Fruit fly (Drosophila melanogaster) whole organism, embryonic: ENCODE data around the gene CG5376.

ENCODE experiments used
- ATbp ChIP-seq: fragments of 200-800 bp; sonication (Bioruptor generic); optimal IDR thresholded peaks from 2 replicates; lab custom pipeline; 2017; ENCODE audit warnings: missing biosample characterization, mild to moderate bottlenecking, missing genetic modification characterization, missing genetic modification reagents
- BEAF-32 ChIP-seq: fragments of 200-800 bp; sonication (Bioruptor generic); optimal IDR thresholded peaks from 3 replicates; lab custom pipeline; 2017; ENCODE audit warnings: missing biosample characterization, missing genetic modification characterization, mild to moderate bottlenecking, moderate library complexity, missing genetic modification reagents
- Blimp-1 ChIP-seq: fragments of 200-800 bp; sonication (Bioruptor generic); optimal IDR thresholded peaks from 3 replicates; lab custom pipeline; 2018; ENCODE audit warnings: missing biosample characterization, missing genetic modification characterization, mild to moderate bottlenecking, moderate library complexity, missing genetic modification reagents
- BtbVII ChIP-seq: fragments of 200-800 bp; sonication (Bioruptor generic); optimal IDR thresholded peaks from 3 replicates; lab custom pipeline; 2017; ENCODE audit warnings: missing biosample characterization, mild to moderate bottlenecking, missing genetic modification characterization
- CG13287 ChIP-seq: fragments of 200-800 bp; sonication (Bioruptor generic); IDR thresholded peaks from 2 replicates; pipeline ENCODE4 v1.3.6; 2022; ENCODE audit warnings: missing biosample characterization, missing genetic modification characterization; ENCODE audit not compliant: partially characterized antibody
- CG13296 ChIP-seq: fragments of 200-800 bp; sonication (Bioruptor generic); optimal IDR thresholded peaks from 3 replicates; lab custom pipeline; 2018; ENCODE audit warnings: missing biosample characterization, mild to moderate bottlenecking, missing genetic modification characterization
- CG14860 ChIP-seq: fragments of 200-800 bp; sonication (Bioruptor generic); IDR thresholded peaks from 3 replicates; pipeline ENCODE4 v1.3.6; 2022; ENCODE audit warnings: missing biosample characterization, missing genetic modification characterization; ENCODE audit not compliant: partially characterized antibody
- CG1603 ChIP-seq: fragments of 200-800 bp; sonication (Bioruptor generic); optimal IDR thresholded peaks from 2 replicates; lab custom pipeline; 2019; ENCODE audit warnings: missing biosample characterization, mild to moderate bottlenecking, missing genetic modification characterization, moderate library complexity
- CG17361 ChIP-seq: fragments of 200-800 bp; sonication (Bioruptor generic); IDR thresholded peaks from 3 replicates; pipeline ENCODE4 v1.3.6; 2022; ENCODE audit warnings: missing biosample characterization, missing genetic modification characterization
- CG2116 ChIP-seq: fragments of 200-800 bp; sonication (Bioruptor generic); optimal IDR thresholded peaks from 3 replicates; lab custom pipeline; 2018; ENCODE audit warnings: missing biosample characterization, mild to moderate bottlenecking, missing genetic modification characterization
- CG2199 ChIP-seq: fragments of 200-800 bp; sonication (Bioruptor generic); IDR thresholded peaks from 3 replicates; pipeline ENCODE4 v1.3.6; 2022; ENCODE audit warnings: missing biosample characterization, missing genetic modification characterization
- CG3281 ChIP-seq: fragments of 200-800 bp; sonication (Bioruptor generic); optimal IDR thresholded peaks from 3 replicates; lab custom pipeline; 2017; ENCODE audit warnings: missing biosample characterization, mild to moderate bottlenecking, missing genetic modification characterization
- CG34224 ChIP-seq: fragments of 200-800 bp; sonication (Bioruptor generic); IDR thresholded peaks from 3 replicates; pipeline ENCODE4 v1.3.6; 2022; ENCODE audit warnings: missing biosample characterization, missing genetic modification characterization; ENCODE audit not compliant: partially characterized antibody
- CG42726 ChIP-seq: fragments of 200-800 bp; sonication (Bioruptor generic); IDR thresholded peaks from 2 replicates; pipeline ENCODE4 v1.3.6; 2022; ENCODE audit warnings: missing biosample characterization, missing genetic modification characterization; ENCODE audit not compliant: partially characterized antibody
- CG6791 ChIP-seq: fragments of 200-800 bp; sonication (Bioruptor generic); IDR thresholded peaks from 3 replicates; pipeline ENCODE4 v1.3.6; 2022; ENCODE audit warnings: missing biosample characterization, missing genetic modification characterization; ENCODE audit not compliant: partially characterized antibody
- CG8290 ChIP-seq, 3 experiments: fragments of 200-800 bp; sonication (Bioruptor generic); optimal IDR thresholded peaks; 2 replicates each; lab custom pipeline; 2016 to 2019; ENCODE audit warnings: missing biosample characterization in 3 of 3, missing genetic modification characterization in 3 of 3, mild to moderate bottlenecking in 2 of 3, moderate library complexity in 1 of 3
- CG9932 ChIP-seq: fragments of 200-800 bp; sonication (Bioruptor generic); IDR thresholded peaks from 2 replicates; pipeline ENCODE4 v1.3.6; 2022; ENCODE audit warnings: missing biosample characterization, missing genetic modification characterization
- Chrac-16 ChIP-seq: fragments of 200-800 bp; sonication (Bioruptor generic); optimal IDR thresholded peaks from 3 replicates; lab custom pipeline; 2016; ENCODE audit warnings: missing biosample characterization, missing genetic modification characterization
- Dll ChIP-seq: fragments of 200-800 bp; sonication (Bioruptor generic); IDR thresholded peaks from 4 replicates; pipeline ENCODE4 v1.3.6; 2022; ENCODE audit warnings: missing biosample characterization, missing genetic modification characterization; ENCODE audit not compliant: partially characterized antibody
- Doc3 ChIP-seq: fragments of 200-800 bp; sonication (Bioruptor generic); IDR thresholded peaks from 3 replicates; pipeline ENCODE4 v1.3.6; 2022; ENCODE audit warnings: missing biosample characterization, missing genetic modification characterization; ENCODE audit not compliant: partially characterized antibody
- E2f2 ChIP-seq: fragments of 200-800 bp; sonication (Bioruptor generic); IDR thresholded peaks from 2 replicates; pipeline ENCODE4 v1.3.6; 2022; ENCODE audit warnings: missing biosample characterization, missing genetic modification characterization
- HmgZ ChIP-seq: fragments of 200-800 bp; sonication (Bioruptor generic); optimal IDR thresholded peaks from 2 replicates; lab custom pipeline; 2018; ENCODE audit warnings: missing biosample characterization, mild to moderate bottlenecking, missing genetic modification characterization
- Jarid2 ChIP-seq: fragments of 200-800 bp; sonication (Bioruptor generic); optimal IDR thresholded peaks from 3 replicates; lab custom pipeline; 2017; ENCODE audit warnings: mild to moderate bottlenecking, missing biosample characterization, missing genetic modification reagents, missing genetic modification characterization
- MBD-R2 ChIP-seq: fragments of 200-800 bp; sonication (Bioruptor generic); IDR thresholded peaks from 2 replicates; pipeline ENCODE4 v1.3.6; 2022; ENCODE audit warnings: missing biosample characterization, missing genetic modification characterization
- Med ChIP-seq: fragments of 200-800 bp; sonication (Bioruptor generic); peaks from one replicate; lab custom pipeline; 2016; ENCODE audit warnings: missing biosample characterization, missing genetic modification characterization, mild to moderate bottlenecking, inconsistent platforms, moderate library complexity
- Myb ChIP-seq: fragments of 200-800 bp; sonication (Bioruptor generic); optimal IDR thresholded peaks from 2 replicates; lab custom pipeline; 2016; ENCODE audit warnings: missing biosample characterization, missing genetic modification characterization
- Opbp ChIP-seq: fragments of 200-800 bp; sonication (Bioruptor generic); IDR thresholded peaks from 3 replicates; pipeline ENCODE4 v1.3.6; 2022; ENCODE audit warnings: missing biosample characterization, missing genetic modification characterization; ENCODE audit not compliant: partially characterized antibody
- Rfx ChIP-seq: fragments of 200-800 bp; sonication (Bioruptor generic); IDR thresholded peaks from 2 replicates; pipeline ENCODE4 v1.3.6; 2022; ENCODE audit warnings: missing biosample characterization, missing genetic modification characterization
- Sry-δ ChIP-seq: fragments of 200-800 bp; sonication (Bioruptor generic); optimal IDR thresholded peaks from 2 replicates; lab custom pipeline; 2016; ENCODE audit warnings: missing biosample characterization, missing genetic modification characterization
- bsh ChIP-seq, 2 experiments: fragments of 200-800 bp; sonication (Bioruptor generic); optimal IDR thresholded peaks; 2 replicates each; lab custom pipeline; 2017 to 2018; ENCODE audit warnings: mild to moderate bottlenecking in 2 of 2, missing biosample characterization in 2 of 2, missing genetic modification characterization in 2 of 2, moderate library complexity in 1 of 2
- chinmo ChIP-seq: fragments of 200-800 bp; sonication (Bioruptor generic); IDR thresholded peaks from 4 replicates; pipeline ENCODE4 v1.3.6; 2022; ENCODE audit warnings: missing biosample characterization, missing genetic modification characterization; ENCODE audit not compliant: partially characterized antibody
- dati ChIP-seq: fragments of 200-800 bp; sonication (Bioruptor generic); IDR thresholded peaks from 2 replicates; pipeline ENCODE4 v1.3.6; 2022; ENCODE audit warnings: missing biosample characterization, missing genetic modification characterization
- hb ChIP-seq: fragments of 200-800 bp; sonication (Bioruptor generic); IDR thresholded peaks from 3 replicates; pipeline ENCODE4 v1.3.6; 2022; ENCODE audit warnings: missing biosample characterization, missing genetic modification characterization; ENCODE audit not compliant: partially characterized antibody
- hbn ChIP-seq: fragments of 200-800 bp; sonication (Bioruptor generic); IDR thresholded peaks from 2 replicates; pipeline ENCODE4 v1.3.6; 2022; ENCODE audit warnings: missing biosample characterization, missing genetic modification characterization; ENCODE audit not compliant: partially characterized antibody
- lilli ChIP-seq: fragments of 200-800 bp; sonication (Bioruptor generic); optimal IDR thresholded peaks from 3 replicates; lab custom pipeline; 2016; ENCODE audit warnings: missing biosample characterization, missing genetic modification characterization
- nmo ChIP-seq: fragments of 200-800 bp; sonication (Bioruptor generic); optimal IDR thresholded peaks from 2 replicates; lab custom pipeline; 2018; ENCODE audit warnings: missing biosample characterization, mild to moderate bottlenecking, missing genetic modification characterization, moderate library complexity
- nom ChIP-seq: fragments of 200-800 bp; sonication (Bioruptor generic); optimal IDR thresholded peaks from 2 replicates; lab custom pipeline; 2017; ENCODE audit warnings: missing biosample characterization, missing genetic modification characterization, mild to moderate bottlenecking, moderate library complexity, missing genetic modification reagents
- row ChIP-seq: fragments of 200-800 bp; sonication (Bioruptor generic); IDR thresholded peaks from 3 replicates; pipeline ENCODE4 v1.3.6; 2022; ENCODE audit warnings: missing biosample characterization, missing genetic modification characterization
- sd ChIP-seq: fragments of 200-800 bp; sonication (Bioruptor generic); optimal IDR thresholded peaks from 3 replicates; lab custom pipeline; 2018; ENCODE audit warnings: missing biosample characterization, mild to moderate bottlenecking, missing genetic modification characterization, moderate library complexity
- sens ChIP-seq: fragments of 200-800 bp; sonication (Bioruptor generic); peaks from one replicate; lab custom pipeline; 2016; ENCODE audit warnings: missing biosample characterization, missing genetic modification characterization
- sqz ChIP-seq: fragments of 200-800 bp; sonication (Bioruptor generic); optimal IDR thresholded peaks from 3 replicates; lab custom pipeline; 2018; ENCODE audit warnings: missing biosample characterization, mild to moderate bottlenecking, missing genetic modification characterization
- stwl ChIP-seq: fragments of 200-800 bp; sonication (Bioruptor generic); optimal IDR thresholded peaks from 3 replicates; lab custom pipeline; 2018; ENCODE audit warnings: missing biosample characterization, mild to moderate bottlenecking, missing genetic modification characterization, moderate library complexity
- tna ChIP-seq: fragments of 200-800 bp; sonication (Bioruptor generic); IDR thresholded peaks from 2 replicates; pipeline ENCODE4 v1.3.6; 2022; ENCODE audit warnings: missing biosample characterization, missing genetic modification characterization; ENCODE audit not compliant: partially characterized antibody
- vnd ChIP-seq: fragments of 200-800 bp; sonication (Bioruptor generic); IDR thresholded peaks from 3 replicates; pipeline ENCODE4 v1.3.6; 2022; ENCODE audit warnings: missing biosample characterization, missing genetic modification characterization; ENCODE audit not compliant: partially characterized antibody
- zen2 ChIP-seq: fragments of 200-800 bp; sonication (Bioruptor generic); IDR thresholded peaks from 3 replicates; pipeline ENCODE4 v1.3.6; 2022; ENCODE audit warnings: missing biosample characterization, missing genetic modification characterization; ENCODE audit not compliant: partially characterized antibody

CG5376 gene

DNA sequence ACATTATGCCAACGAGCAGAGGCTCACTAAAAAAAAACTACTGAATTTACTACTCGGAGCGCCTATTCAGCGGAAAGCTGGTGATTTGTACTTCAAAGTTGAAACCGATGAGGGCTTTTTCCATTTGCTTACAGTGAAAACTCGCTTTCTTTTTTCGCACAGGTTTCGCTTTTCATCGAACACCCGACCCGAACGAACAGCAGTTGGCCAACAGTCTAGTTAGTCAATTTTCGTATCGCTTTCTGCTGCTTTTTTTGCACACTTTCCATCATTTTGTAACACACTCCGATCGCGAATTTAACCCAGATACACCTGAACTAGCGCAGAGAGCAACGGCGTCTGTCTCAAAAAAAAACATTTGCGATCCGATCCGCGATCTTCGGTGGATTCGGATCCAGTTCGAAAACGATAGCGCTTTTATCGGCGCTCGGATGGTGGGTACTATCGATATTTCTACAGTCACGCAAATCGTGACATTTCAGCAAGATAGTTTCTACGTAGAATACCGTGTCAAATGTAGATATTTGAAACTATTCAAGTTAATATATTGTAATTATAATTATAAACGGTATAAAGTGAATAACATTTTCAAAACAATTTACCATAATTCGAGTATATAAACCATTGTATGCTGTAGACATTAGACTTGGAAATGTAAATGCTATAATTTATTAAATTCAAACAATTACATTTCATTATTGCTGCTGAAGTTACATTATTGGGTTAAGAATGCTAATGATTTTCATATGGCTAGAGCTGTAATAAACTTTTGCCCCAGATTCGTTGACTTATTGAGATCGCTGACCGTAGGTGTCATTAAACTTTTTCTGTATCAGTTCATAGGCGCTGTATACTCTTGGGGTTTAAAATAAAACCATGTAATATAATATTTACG lies 39.8 kb upstream of the CG5376 start, which contains the start of gene CG5346 (continued):
- peak; percentile 81 for TF ChIP-seq vnd (GFP tag; lab: Robert Waterston, UW)
- TF ChIP-seq CG13296 = no peak
- peak; percentile 38 for TF ChIP-seq CG1603 (tag; lab: Kevin White, UChicago)
- TF ChIP-seq MBD-R2 (GFP tag; lab: Robert Waterston, UW) = peak; percentile 27
- peak; percentile 30; the same call in 1 of the 2 replicates for TF ChIP-seq Rfx
- peak; percentile 84 for TF ChIP-seq CG14860 (GFP tag; lab: Robert Waterston, UW)
- peak in 1 of 2 experiments; percentile 31 for TF ChIP-seq bsh (GFP tag; optimal IDR thresholded peaks at IDR 0.05; lab: Kevin White, UChicago)
- TF ChIP-seq nmo (GFP tag; lab: Kevin White, UChicago) = peak; percentile 3
- TF ChIP-seq CG34224 (GFP tag; lab: Robert Waterston, UW) = peak; percentile 79
- TF ChIP-seq chinmo = peak; percentile 80; the same call in 1 of the 4 replicates
- TF ChIP-seq BEAF-32 = peak; percentile 82
- TF ChIP-seq dati (GFP tag; lab: Robert Waterston, UW) = no peak
- peak; percentile 41 for TF ChIP-seq CG2116 (GFP tag; lab: Kevin White, UChicago)
- TF ChIP-seq CG6791 = peak; percentile 83
- peak; percentile 50 for TF ChIP-seq sd
- TF ChIP-seq BtbVII (GFP tag; lab: Kevin White, UChicago) = no peak
- peak; percentile 38; the same call in 1 of the 2 replicates for TF ChIP-seq CG9932
- peak; percentile 44 for TF ChIP-seq HmgZ (tag; lab: Kevin White, UChicago)
- peak; percentile 55; the same call in 2 of the 3 replicates for TF ChIP-seq Doc3 (GFP tag; lab: Robert Waterston, UW)
- peak; percentile 33 for TF ChIP-seq Blimp-1 (GFP tag; lab: Kevin White, UChicago)
- peak; percentile 88 for TF ChIP-seq Opbp (GFP tag; lab: Robert Waterston, UW)
- TF ChIP-seq row (GFP tag; lab: Robert Waterston, UW) = peak; percentile 34; the same call in 2 of the 3 replicates
- TF ChIP-seq Sry-δ (GFP tag; lab: Kevin White, UChicago) = peak; percentile 60
- TF ChIP-seq sqz = peak; percentile 60
- peak; percentile 33 for TF ChIP-seq Jarid2 (GFP tag; lab: Kevin White, UChicago)
- no peak for TF ChIP-seq ATbp (GFP tag; lab: Kevin White, UChicago)
- no peak for TF ChIP-seq CG8290 (GFP tag; optimal IDR thresholded peaks at IDR 0.05; lab: Kevin White, UChicago)
- peak in 1 of 2 experiments; percentile 37 for TF ChIP-seq CG8290 (tag; optimal IDR thresholded peaks at IDR 0.05; lab: Kevin White, UChicago)
- peak; percentile 6 for TF ChIP-seq lilli (GFP tag; lab: Kevin White, UChicago)
- TF ChIP-seq nom = no peak
- TF ChIP-seq CG3281 (GFP tag; lab: Kevin White, UChicago) = no peak
- TF ChIP-seq Med (GFP tag; lab: Kevin White, UChicago) = peak; percentile 58
- peak; percentile 67 for TF ChIP-seq stwl (tag; lab: Kevin White, UChicago)
- peak; percentile 46 for TF ChIP-seq sens (GFP tag; lab: Kevin White, UChicago)
- TF ChIP-seq CG42726 (GFP tag; lab: Robert Waterston, UW) = peak; percentile 84
- TF ChIP-seq Myb (GFP tag; lab: Kevin White, UChicago) = no peak
- peak; percentile 69 for TF ChIP-seq E2f2 (GFP tag; lab: Robert Waterston, UW)
- peak; percentile 79 for TF ChIP-seq tna (GFP tag; lab: Robert Waterston, UW)
- no peak for TF ChIP-seq Chrac-16
- peak; percentile 85 for TF ChIP-seq Dll
- TF ChIP-seq zen2 (GFP tag; lab: Robert Waterston, UW) = peak; percentile 36; the same call in 2 of the 3 replicates
- TF ChIP-seq CG17361 (GFP tag; lab: Robert Waterston, UW) = 0 out of 3 replicates have a peak, but pooled peaks have one; percentile 19
- peak; percentile 59; the same call in 1 of the 3 replicates for TF ChIP-seq CG2199 (GFP tag; lab: Robert Waterston, UW)
- TF ChIP-seq CG13287 (GFP tag; lab: Robert Waterston, UW) = peak; percentile 87
- peak; percentile 84 for TF ChIP-seq hbn (GFP tag; lab: Robert Waterston, UW)
- TF ChIP-seq hb (GFP tag; lab: Robert Waterston, UW) = peak; percentile 84
